Fruit fly (Drosophila melanogaster) whole organism, prepupa: Measurements from ENCODE around the gene Hsp60D.
A peak's percentile ranks its signal among the peaks of the same experiment; 100 is the strongest.

Experiments used
- CG10631 ChIP-seq: fragments of 200-800 bp; sonication (Bioruptor generic); optimal IDR thresholded peaks from 2 replicates; lab custom pipeline; 2016; ENCODE audit warnings: missing biosample characterization, missing genetic modification characterization
- CG10669 ChIP-seq: fragments of 200-800 bp; sonication (Bioruptor generic); optimal IDR thresholded peaks from 3 replicates; lab custom pipeline; 2018; ENCODE audit warnings: missing biosample characterization, mild to moderate bottlenecking, missing genetic modification characterization, moderate library complexity
- CG11762 ChIP-seq: fragments of 200-800 bp; sonication (Bioruptor generic); optimal IDR thresholded peaks from 3 replicates; lab custom pipeline; 2016; ENCODE audit warnings: missing biosample characterization, missing genetic modification characterization; ENCODE audit not compliant: insufficient read depth
- CG11902 ChIP-seq: fragments of 200-800 bp; sonication (Bioruptor generic); optimal IDR thresholded peaks from 3 replicates; lab custom pipeline; 2016; ENCODE audit warnings: missing biosample characterization, missing genetic modification characterization
- CG1621 ChIP-seq: fragments of 200-800 bp; sonication (Bioruptor generic); optimal IDR thresholded peaks from 3 replicates; lab custom pipeline; 2018; ENCODE audit warnings: missing biosample characterization, mild to moderate bottlenecking, missing genetic modification characterization
- CG16779 ChIP-seq: fragments of 200-800 bp; sonication (Bioruptor generic); optimal IDR thresholded peaks from 3 replicates; lab custom pipeline; 2017; ENCODE audit warnings: missing biosample characterization, mild to moderate bottlenecking, missing genetic modification characterization
- CG3032 ChIP-seq: fragments of 200-800 bp; optimal IDR thresholded peaks from 2 replicates; lab custom pipeline; 2019; ENCODE audit warnings: missing biosample characterization, mild to moderate bottlenecking, missing genetic modification characterization, moderate library complexity
- CG31627 ChIP-seq: fragments of 200-800 bp; sonication (Bioruptor generic); optimal IDR thresholded peaks from 3 replicates; lab custom pipeline; 2016; ENCODE audit warnings: missing biosample characterization, missing genetic modification characterization
- CG32006 ChIP-seq: fragments of 200-800 bp; sonication (Bioruptor generic); optimal IDR thresholded peaks from 3 replicates; lab custom pipeline; 2017; ENCODE audit warnings: missing biosample characterization, mild to moderate bottlenecking, missing genetic modification characterization
- CG34406 ChIP-seq: fragments of 200-800 bp; sonication (Bioruptor generic); optimal IDR thresholded peaks from 3 replicates; lab custom pipeline; 2016; ENCODE audit warnings: missing biosample characterization, missing genetic modification characterization
- CG3919 ChIP-seq: fragments of 200-800 bp; sonication (Bioruptor generic); optimal IDR thresholded peaks from 3 replicates; lab custom pipeline; 2016; ENCODE audit warnings: missing biosample characterization, missing genetic modification characterization
- CG4318 ChIP-seq: fragments of 200-800 bp; sonication (Bioruptor generic); optimal IDR thresholded peaks from 3 replicates; lab custom pipeline; 2017; ENCODE audit warnings: missing biosample characterization, mild to moderate bottlenecking, missing genetic modification characterization
- CG6276 ChIP-seq: fragments of 200-800 bp; sonication (Bioruptor generic); optimal IDR thresholded peaks from 2 replicates; lab custom pipeline; 2017; ENCODE audit warnings: missing biosample characterization, mild to moderate bottlenecking, missing genetic modification characterization
- CG6792 ChIP-seq: fragments of 200-800 bp; sonication (Bioruptor generic); optimal IDR thresholded peaks from 3 replicates; lab custom pipeline; 2016; ENCODE audit warnings: missing biosample characterization, missing genetic modification characterization
- CG6808 ChIP-seq: fragments of 200-800 bp; sonication (Bioruptor generic); optimal IDR thresholded peaks from 3 replicates; lab custom pipeline; 2017; ENCODE audit warnings: missing biosample characterization, missing genetic modification characterization, mild to moderate bottlenecking, moderate library complexity, missing genetic modification reagents
- CG8119 ChIP-seq: fragments of 200-800 bp; sonication (Bioruptor generic); IDR thresholded peaks from 3 replicates; pipeline ENCODE4 v1.3.6; 2022; ENCODE audit warnings: missing biosample characterization, missing genetic modification characterization
- CG8319 ChIP-seq: fragments of 200-800 bp; sonication (Bioruptor generic); optimal IDR thresholded peaks from 3 replicates; lab custom pipeline; 2016; ENCODE audit warnings: missing biosample characterization, missing genetic modification characterization
- CG8632 ChIP-seq: fragments of 200-800 bp; sonication (Bioruptor generic); optimal IDR thresholded peaks from 3 replicates; lab custom pipeline; 2016; ENCODE audit warnings: missing biosample characterization, missing genetic modification characterization
- CG9139 ChIP-seq: fragments of 200-800 bp; sonication (Bioruptor generic); optimal IDR thresholded peaks from 3 replicates; lab custom pipeline; 2017; ENCODE audit warnings: missing biosample characterization, mild to moderate bottlenecking, missing genetic modification characterization
- Eip75B ChIP-seq: fragments of 200-800 bp; sonication (Bioruptor generic); optimal IDR thresholded peaks from 3 replicates; lab custom pipeline; 2016; ENCODE audit warnings: missing biosample characterization, missing genetic modification characterization
- Eip78C ChIP-seq: fragments of 200-800 bp; sonication (Bioruptor generic); peaks from one replicate; lab custom pipeline; 2016; ENCODE audit warnings: missing biosample characterization, missing genetic modification characterization
- Eip93F ChIP-seq: fragments of 200-800 bp; sonication (Bioruptor generic); optimal IDR thresholded peaks from 2 replicates; lab custom pipeline; 2016; ENCODE audit warnings: missing biosample characterization, mild to moderate bottlenecking, missing genetic modification characterization
- Ets21C ChIP-seq: fragments of 200-800 bp; sonication (Bioruptor generic); optimal IDR thresholded peaks from 3 replicates; lab custom pipeline; 2016; ENCODE audit warnings: missing biosample characterization, missing genetic modification characterization
- Ets96B ChIP-seq: fragments of 200-800 bp; optimal IDR thresholded peaks from 2 replicates; lab custom pipeline; 2019; ENCODE audit warnings: missing biosample characterization, mild to moderate bottlenecking, missing genetic modification characterization, moderate library complexity
- Hr39 ChIP-seq: fragments of 200-800 bp; sonication (Bioruptor generic); optimal IDR thresholded peaks from 2 replicates; lab custom pipeline; 2016; ENCODE audit warnings: missing biosample characterization, missing genetic modification characterization
- Hr4 ChIP-seq: fragments of 200-800 bp; sonication (Bioruptor generic); optimal IDR thresholded peaks from 3 replicates; lab custom pipeline; 2016; ENCODE audit warnings: missing biosample characterization, missing genetic modification characterization
- Lpt ChIP-seq: fragments of 200-800 bp; sonication (Bioruptor generic); optimal IDR thresholded peaks from 3 replicates; lab custom pipeline; 2016; ENCODE audit warnings: missing biosample characterization, missing genetic modification characterization
- Met ChIP-seq: fragments of 200-800 bp; sonication (Bioruptor generic); optimal IDR thresholded peaks from 3 replicates; lab custom pipeline; 2016; ENCODE audit warnings: missing biosample characterization, missing genetic modification characterization
- OdsH ChIP-seq: fragments of 200-800 bp; sonication (Bioruptor generic); optimal IDR thresholded peaks from 3 replicates; lab custom pipeline; 2016; ENCODE audit warnings: missing biosample characterization, missing genetic modification characterization
- Smox ChIP-seq: fragments of 200-800 bp; sonication (Bioruptor generic); optimal IDR thresholded peaks from 3 replicates; lab custom pipeline; 2016; ENCODE audit warnings: missing biosample characterization, missing genetic modification characterization
- Sox102F ChIP-seq: fragments of 200-800 bp; sonication (Bioruptor generic); optimal IDR thresholded peaks from 2 replicates; lab custom pipeline; 2016; ENCODE audit warnings: missing biosample characterization, mild to moderate bottlenecking, missing genetic modification characterization
- Sox14 ChIP-seq: fragments of 200-800 bp; sonication (Bioruptor generic); optimal IDR thresholded peaks from 3 replicates; lab custom pipeline; 2016; ENCODE audit warnings: missing biosample characterization, missing genetic modification characterization
- Sox15 ChIP-seq: fragments of 200-800 bp; sonication (Bioruptor generic); optimal IDR thresholded peaks from 3 replicates; lab custom pipeline; 2016; ENCODE audit warnings: missing biosample characterization, missing genetic modification characterization
- achi ChIP-seq: fragments of 200-800 bp; sonication (Bioruptor generic); optimal IDR thresholded peaks from 3 replicates; lab custom pipeline; 2016; ENCODE audit warnings: missing biosample characterization, missing genetic modification characterization
- acj6 ChIP-seq: fragments of 200-800 bp; sonication (Bioruptor generic); optimal IDR thresholded peaks from 3 replicates; lab custom pipeline; 2016; ENCODE audit warnings: missing biosample characterization, missing genetic modification characterization
- cyc ChIP-seq: fragments of 200-800 bp; sonication (Bioruptor generic); optimal IDR thresholded peaks from 3 replicates; lab custom pipeline; 2016; ENCODE audit warnings: missing biosample characterization, missing genetic modification characterization
- dsx ChIP-seq: fragments of 200-800 bp; optimal IDR thresholded peaks from 3 replicates; lab custom pipeline; 2019; ENCODE audit warnings: missing biosample characterization, mild to moderate bottlenecking, missing genetic modification characterization, moderate library complexity; ENCODE audit not compliant: poor library complexity, severe bottlenecking
- fkh ChIP-seq: fragments of 200-800 bp; sonication (Bioruptor generic); optimal IDR thresholded peaks from 3 replicates; lab custom pipeline; 2017; ENCODE audit warnings: missing biosample characterization, mild to moderate bottlenecking, missing genetic modification characterization, moderate library complexity
- lz ChIP-seq: fragments of 200-800 bp; sonication (Bioruptor generic); optimal IDR thresholded peaks from 3 replicates; lab custom pipeline; 2016; ENCODE audit warnings: missing biosample characterization, missing genetic modification characterization
- net ChIP-seq: fragments of 200-800 bp; sonication (Bioruptor generic); optimal IDR thresholded peaks from 3 replicates; lab custom pipeline; 2016; ENCODE audit warnings: missing biosample characterization, missing genetic modification characterization
- pdm3 ChIP-seq: fragments of 200-800 bp; sonication (Bioruptor generic); optimal IDR thresholded peaks from 3 replicates; lab custom pipeline; 2016; ENCODE audit warnings: missing biosample characterization, missing genetic modification characterization
- spab ChIP-seq: fragments of 200-800 bp; sonication (Bioruptor generic); optimal IDR thresholded peaks from 2 replicates; lab custom pipeline; 2017; ENCODE audit warnings: missing biosample characterization, mild to moderate bottlenecking, missing genetic modification characterization, missing genetic modification reagents
- ss ChIP-seq, 2 experiments: fragments of 200-800 bp; sonication (Bioruptor generic); optimal IDR thresholded peaks; 2 replicates in 1 of 2; 3 replicates in 1 of 2; lab custom pipeline; 2017 to 2018; ENCODE audit warnings: mild to moderate bottlenecking in 2 of 2, missing biosample characterization in 2 of 2, missing genetic modification characterization in 2 of 2, moderate library complexity in 1 of 2
- svp ChIP-seq: fragments of 200-800 bp; sonication (Bioruptor generic); peaks from one replicate; lab custom pipeline; 2016; ENCODE audit warnings: missing biosample characterization, missing genetic modification characterization
- topi ChIP-seq: fragments of 200-800 bp; sonication (Bioruptor generic); optimal IDR thresholded peaks from 3 replicates; lab custom pipeline; 2016; ENCODE audit warnings: missing biosample characterization, missing genetic modification characterization
- vri ChIP-seq: fragments of 200-800 bp; sonication (Bioruptor generic); optimal IDR thresholded peaks from 3 replicates; lab custom pipeline; 2016; ENCODE audit warnings: missing biosample characterization, mild to moderate bottlenecking, missing genetic modification characterization

Hsp60D gene

DNA sequence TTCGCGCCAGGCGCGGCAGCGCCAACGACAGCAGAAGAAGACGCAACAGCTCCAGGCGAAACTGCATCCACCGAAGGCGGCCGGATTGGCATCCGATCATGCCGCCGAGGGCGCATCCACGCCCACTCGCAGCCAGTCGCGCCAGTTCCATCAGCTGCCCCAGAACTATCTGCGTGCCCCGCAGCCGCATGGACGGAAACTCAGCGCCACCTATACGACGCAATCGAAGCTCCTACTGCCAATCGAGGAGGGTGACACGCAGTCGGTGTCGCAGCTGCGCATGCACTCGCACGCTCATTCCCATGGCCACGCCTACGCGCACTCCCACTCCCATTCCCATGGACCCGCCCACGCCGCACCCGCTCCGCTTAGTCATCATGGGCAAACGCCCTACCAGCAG lies 26.0 kb upstream of the Hsp60D start:
- TF ChIP-seq CG8119 (GFP tag; lab: Robert Waterston, UW) = no peak

DNA sequence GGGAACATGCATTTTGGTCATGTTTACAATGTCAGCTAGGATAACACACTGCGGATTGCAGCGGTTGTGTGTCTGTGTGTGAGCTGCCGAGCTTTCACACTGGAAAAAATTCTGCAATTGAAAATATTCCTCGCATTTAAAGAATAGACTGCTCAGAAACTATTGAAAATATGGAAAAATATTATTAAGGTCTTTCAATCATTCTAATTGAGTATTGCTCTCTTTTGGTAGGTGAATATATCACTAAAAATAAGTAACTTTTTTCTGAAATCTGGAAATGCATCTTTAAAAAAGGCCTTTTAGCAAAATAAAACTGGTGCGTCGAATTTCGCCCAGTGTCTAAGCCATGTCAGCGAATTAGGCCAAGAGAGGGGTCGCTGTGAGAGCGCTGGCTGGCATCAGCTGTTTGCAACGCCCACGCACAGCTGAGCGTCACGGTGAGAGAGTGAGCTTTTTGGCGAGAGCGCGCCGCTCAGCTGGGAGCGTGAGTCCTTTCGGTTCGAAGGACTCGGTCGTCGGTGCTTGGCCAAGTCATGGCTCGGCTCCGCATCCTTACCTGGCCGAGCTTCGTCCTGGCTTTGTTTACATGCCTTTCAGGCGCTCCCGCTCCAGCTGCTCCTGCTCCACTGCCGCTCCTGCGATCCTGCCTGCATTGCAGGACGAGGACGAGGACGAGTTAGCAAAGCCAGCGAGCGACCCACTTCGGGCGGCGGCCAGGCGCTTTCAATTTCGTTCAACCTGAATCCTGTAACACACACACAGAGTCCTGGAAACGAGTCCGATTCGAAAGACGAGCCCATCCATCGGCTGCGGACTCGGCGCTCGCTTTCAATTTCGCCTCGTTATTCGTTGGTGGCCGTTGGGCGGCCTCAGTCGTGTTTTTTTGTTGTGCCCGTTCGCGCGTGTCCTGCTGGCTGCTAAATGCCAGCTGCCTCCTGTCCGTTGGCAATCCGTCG lies 11.9 kb upstream of the Hsp60D start, which contains the start of gene CG46308:
TSS of gene CG46308 (plus strand) at position 864 of the 956 bp plus-strand sequence.
- TF ChIP-seq CG6792 (GFP tag; lab: Kevin White, UChicago) (peak; percentile 22), Sox15 (peak; percentile 13), CG10669 (peak; percentile 57), CG8319 (no peak), cyc (GFP tag; lab: Kevin White, UChicago) (peak; percentile 42), acj6 (peak; percentile 49), topi (peak; percentile 54), Eip75B (GFP tag; lab: Kevin White, UChicago) (peak; percentile 49), Ets96B (peak; percentile 55), lz (GFP tag; lab: Kevin White, UChicago) (peak; percentile 41), net (GFP tag; lab: Kevin White, UChicago) (peak; percentile 40), CG1621 (tag; lab: Kevin White, UChicago) (no peak), Eip93F (no peak), CG6276 (GFP tag; lab: Kevin White, UChicago) (peak; percentile 26), Hr39 (GFP tag; lab: Kevin White, UChicago) (peak; percentile 38), CG32006 (GFP tag; lab: Kevin White, UChicago) (peak; percentile 61), pdm3 (GFP tag; lab: Kevin White, UChicago) (peak; percentile 43), CG34406 (GFP tag; lab: Kevin White, UChicago) (peak; percentile 24), achi (GFP tag; lab: Kevin White, UChicago) (peak; percentile 48), Eip78C (GFP tag; lab: Kevin White, UChicago) (peak; percentile 85), CG11762 (no peak), Ets21C (GFP tag; lab: Kevin White, UChicago) (no peak), Smox (GFP tag; lab: Kevin White, UChicago) (peak; percentile 29), dsx (GFP tag; lab: Kevin White, UChicago) (peak; percentile 49), CG16779 (tag; lab: Kevin White, UChicago) (peak; percentile 17), ss (GFP tag; optimal IDR thresholded peaks at IDR 0.05; lab: Kevin White, UChicago) (peak in 1 of 2 experiments; percentile 57), OdsH (peak; percentile 48), CG8119 (GFP tag; lab: Robert Waterston, UW) (0 out of 3 replicates have a peak, but pooled peaks have one; percentile 37), CG11902 (GFP tag; lab: Kevin White, UChicago) (peak; percentile 18), CG8632 (GFP tag; lab: Kevin White, UChicago) (peak; percentile 3), CG31627 (GFP tag; lab: Kevin White, UChicago) (peak; percentile 19), Met (peak; percentile 36), Sox14 (GFP tag; lab: Kevin White, UChicago) (peak; percentile 30), svp (no peak), CG9139 (GFP tag; lab: Kevin White, UChicago) (no peak), Hr4 (GFP tag; lab: Kevin White, UChicago) (peak; percentile 53), Sox102F (GFP tag; lab: Kevin White, UChicago) (peak; percentile 41), spab (GFP tag; lab: Kevin White, UChicago) (peak; percentile 47), CG3032 (peak; percentile 55), CG4318 (peak; percentile 20), CG6808 (GFP tag; lab: Kevin White, UChicago) (peak; percentile 49), CG10631 (peak; percentile 38), fkh (GFP tag; lab: Kevin White, UChicago) (no peak), Lpt (GFP tag; lab: Kevin White, UChicago) (no peak), vri (GFP tag; lab: Kevin White, UChicago) (no peak), CG3919 (peak; percentile 45)
- TF ChIP-seq, all 60 proteins: peak for 36
